Worm (Caenorhabditis elegans): ENCODE data around the gene nhr-57.

DNA sequence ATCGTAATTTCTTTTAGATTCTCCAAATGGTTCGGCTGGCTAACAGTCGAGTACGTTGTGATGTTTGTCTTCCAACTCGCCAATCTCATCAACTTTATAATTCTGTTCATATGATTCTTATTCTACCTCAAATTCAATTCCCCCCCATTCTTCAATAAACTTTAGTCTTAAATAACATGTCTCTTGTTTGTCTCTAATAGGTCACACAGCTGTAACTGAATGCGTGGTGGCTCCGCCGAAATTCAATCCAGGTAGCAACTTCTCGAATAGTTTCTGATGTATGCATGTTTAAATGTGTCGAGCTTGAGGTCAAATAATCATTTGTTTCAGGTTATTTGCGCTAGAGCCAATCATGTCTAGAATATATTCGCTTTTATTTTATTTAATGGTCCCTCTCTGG, 7.0 kb downstream of the nhr-57 start, which contains the start of gene lgc-29:
- TF ChIP-seq che-1 (tag; optimal IDR thresholded peaks at IDR 0.05) (no peak), pag-3 (tag; optimal IDR thresholded peaks at IDR 0.05; ENCODE audit: borderline replicate concordance) (no peak), F13H6.1 (tag; optimal IDR thresholded peaks at IDR 0.05) (no peak), ahr-1 (tag; optimal IDR thresholded peaks at IDR 0.05) (no peak), pros-1 (tag; optimal IDR thresholded peaks at IDR 0.05) (no peak), pqm-1 (tag; optimal IDR thresholded peaks at IDR 0.05) (no peak), ceh-9 (tag; optimal IDR thresholded peaks at IDR 0.05) (no peak), pha-4 (tag; optimal IDR thresholded peaks at IDR 0.05) (no peak), nhr-11 (tag; optimal IDR thresholded peaks at IDR 0.05) (no peak), ceh-45 (GFP tag; IDR thresholded peaks at IDR 0.05) (no peak), ama-1 (optimal IDR thresholded peaks at IDR 0.05) (no peak), unc-86 (tag; optimal IDR thresholded peaks at IDR 0.05) (no peak)
